Fruit fly (Drosophila melanogaster) whole organism, embryonic: ENCODE results near the gene CG13248.

Experiments used
- Bdp1 ChIP-seq: fragments of 200-800 bp; sonication (Bioruptor generic); optimal IDR thresholded peaks from 3 replicates; lab custom pipeline; 2016; ENCODE audit warnings: missing biosample characterization, missing genetic modification characterization
- CG11398 ChIP-seq: fragments of 200-800 bp; sonication (Bioruptor generic); optimal IDR thresholded peaks from 2 replicates; lab custom pipeline; 2016; ENCODE audit warnings: missing biosample characterization, missing genetic modification characterization
- CG11696 ChIP-seq: fragments of 200-800 bp; sonication (Bioruptor generic); IDR thresholded peaks from 2 replicates; pipeline ENCODE4 v1.3.6; 2022; ENCODE audit warnings: missing biosample characterization, missing genetic modification characterization
- CG12391 ChIP-seq: fragments of 200-800 bp; sonication (Bioruptor generic); optimal IDR thresholded peaks from 3 replicates; lab custom pipeline; 2018; ENCODE audit warnings: missing biosample characterization, mild to moderate bottlenecking, missing genetic modification characterization, moderate library complexity
- CG13287 ChIP-seq: fragments of 200-800 bp; sonication (Bioruptor generic); IDR thresholded peaks from 2 replicates; pipeline ENCODE4 v1.3.6; 2022; ENCODE audit warnings: missing biosample characterization, missing genetic modification characterization; ENCODE audit not compliant: partially characterized antibody
- CG14860 ChIP-seq: fragments of 200-800 bp; sonication (Bioruptor generic); IDR thresholded peaks from 3 replicates; pipeline ENCODE4 v1.3.6; 2022; ENCODE audit warnings: missing biosample characterization, missing genetic modification characterization; ENCODE audit not compliant: partially characterized antibody
- CG15514 ChIP-seq: fragments of 200-800 bp; sonication (Bioruptor generic); optimal IDR thresholded peaks from 3 replicates; lab custom pipeline; 2017; ENCODE audit warnings: missing biosample characterization, missing genetic modification characterization, mild to moderate bottlenecking, moderate library complexity, missing genetic modification reagents
- CG1647 ChIP-seq: fragments of 200-800 bp; sonication (Bioruptor generic); optimal IDR thresholded peaks from 3 replicates; lab custom pipeline; 2016; ENCODE audit warnings: missing biosample characterization, missing genetic modification characterization
- CG2199 ChIP-seq: fragments of 200-800 bp; sonication (Bioruptor generic); IDR thresholded peaks from 3 replicates; pipeline ENCODE4 v1.3.6; 2022; ENCODE audit warnings: missing biosample characterization, missing genetic modification characterization
- CG32532 ChIP-seq: fragments of 200-800 bp; sonication (Bioruptor generic); IDR thresholded peaks from 2 replicates; pipeline ENCODE4 v1.3.6; 2022; ENCODE audit warnings: missing biosample characterization, missing genetic modification characterization
- CG33213 ChIP-seq: fragments of 200-800 bp; sonication (Bioruptor generic); optimal IDR thresholded peaks from 3 replicates; lab custom pipeline; 2016; ENCODE audit warnings: missing biosample characterization, missing genetic modification characterization
- CG33557 ChIP-seq: fragments of 200-800 bp; sonication (Bioruptor generic); optimal IDR thresholded peaks from 2 replicates; lab custom pipeline; 2019; ENCODE audit warnings: missing biosample characterization, mild to moderate bottlenecking, missing genetic modification characterization, moderate library complexity
- CG7271 ChIP-seq: fragments of 200-800 bp; sonication (Bioruptor generic); optimal IDR thresholded peaks from 2 replicates; lab custom pipeline; 2018; ENCODE audit warnings: missing biosample characterization, mild to moderate bottlenecking, missing genetic modification characterization, moderate library complexity
- CG7928 ChIP-seq: fragments of 200-800 bp; sonication (Bioruptor generic); optimal IDR thresholded peaks from 2 replicates; lab custom pipeline; 2017; ENCODE audit warnings: missing biosample characterization, mild to moderate bottlenecking, missing genetic modification characterization
- CG7963 ChIP-seq: fragments of 200-800 bp; sonication (Bioruptor generic); IDR thresholded peaks from 3 replicates; pipeline ENCODE4 v1.3.6; 2022; ENCODE audit warnings: missing biosample characterization, missing genetic modification characterization; ENCODE audit not compliant: partially characterized antibody
- CG8089 ChIP-seq: fragments of 200-800 bp; sonication (Bioruptor generic); optimal IDR thresholded peaks from 3 replicates; lab custom pipeline; 2016; ENCODE audit warnings: missing biosample characterization, missing genetic modification characterization
- CG8281 ChIP-seq: fragments of 200-800 bp; sonication (Bioruptor generic); optimal IDR thresholded peaks from 2 replicates; lab custom pipeline; 2018; ENCODE audit warnings: missing biosample characterization, mild to moderate bottlenecking, missing genetic modification characterization, moderate library complexity
- CG9215 ChIP-seq: fragments of 200-800 bp; sonication (Bioruptor generic); IDR thresholded peaks from 2 replicates; pipeline ENCODE4 v1.3.6; 2022; ENCODE audit warnings: missing biosample characterization, missing genetic modification characterization
- CG9727 ChIP-seq: fragments of 200-800 bp; sonication (Bioruptor generic); optimal IDR thresholded peaks from 3 replicates; lab custom pipeline; 2017; ENCODE audit warnings: missing biosample characterization, mild to moderate bottlenecking, missing genetic modification characterization
- D19A ChIP-seq: fragments of 200-800 bp; optimal IDR thresholded peaks from 3 replicates; lab custom pipeline; 2019; ENCODE audit warnings: missing biosample characterization, mild to moderate bottlenecking, missing genetic modification characterization, moderate library complexity
- Dip3 ChIP-seq: fragments of 200-800 bp; sonication (Bioruptor generic); optimal IDR thresholded peaks from 3 replicates; lab custom pipeline; 2016; ENCODE audit warnings: missing biosample characterization, missing genetic modification characterization
- Hmx ChIP-seq: fragments of 200-800 bp; sonication (Bioruptor generic); optimal IDR thresholded peaks from 2 replicates; lab custom pipeline; 2016; ENCODE audit warnings: missing biosample characterization, missing genetic modification characterization
- MBD-R2 ChIP-seq: fragments of 200-800 bp; sonication (Bioruptor generic); IDR thresholded peaks from 2 replicates; pipeline ENCODE4 v1.3.6; 2022; ENCODE audit warnings: missing biosample characterization, missing genetic modification characterization
- Mes4 ChIP-seq: fragments of 200-800 bp; sonication (Bioruptor generic); optimal IDR thresholded peaks from 2 replicates; lab custom pipeline; 2016; ENCODE audit warnings: missing biosample characterization, missing genetic modification characterization
- NC2β ChIP-seq: fragments of 200-800 bp; sonication (Bioruptor generic); optimal IDR thresholded peaks from 2 replicates; lab custom pipeline; 2016; ENCODE audit warnings: missing biosample characterization, missing genetic modification characterization
- Neu2 ChIP-seq: fragments of 200-800 bp; sonication (Bioruptor generic); optimal IDR thresholded peaks from 3 replicates; lab custom pipeline; 2016; ENCODE audit warnings: missing biosample characterization, missing genetic modification characterization, borderline replicate concordance
- Nf-YA ChIP-seq: fragments of 200-800 bp; sonication (Bioruptor generic); IDR thresholded peaks from 2 replicates; pipeline ENCODE4 v1.3.6; 2022; ENCODE audit warnings: missing biosample characterization, missing genetic modification characterization
- NfI ChIP-seq: fragments of 200-800 bp; sonication (Bioruptor generic); optimal IDR thresholded peaks from 3 replicates; lab custom pipeline; 2018; ENCODE audit warnings: missing biosample characterization, mild to moderate bottlenecking, missing genetic modification characterization, moderate library complexity
- PHDP ChIP-seq: fragments of 200-800 bp; sonication (Bioruptor generic); optimal IDR thresholded peaks from 3 replicates; lab custom pipeline; 2018; ENCODE audit warnings: missing biosample characterization, mild to moderate bottlenecking, missing genetic modification characterization, moderate library complexity
- Ptx1 ChIP-seq: fragments of 200-800 bp; sonication (Bioruptor generic); IDR thresholded peaks from 2 replicates; pipeline ENCODE4 v1.3.6; 2022; ENCODE audit warnings: missing biosample characterization, missing genetic modification characterization
- Side ChIP-seq: fragments of 200-800 bp; sonication (Bioruptor generic); optimal IDR thresholded peaks from 2 replicates; lab custom pipeline; 2016; ENCODE audit warnings: missing biosample characterization, missing genetic modification characterization
- Tbp ChIP-seq: fragments of >200 bp; optimal IDR thresholded peaks from 2 replicates; lab custom pipeline; 2018; ENCODE audit warnings: missing biosample characterization, missing genetic modification characterization
- Usf ChIP-seq: fragments of 200-800 bp; sonication (Bioruptor generic); optimal IDR thresholded peaks from 2 replicates; lab custom pipeline; 2017; ENCODE audit warnings: missing genotype, missing biosample characterization, missing genetic modification characterization
- YL-1 ChIP-seq: fragments of 200-800 bp; sonication (Bioruptor generic); optimal IDR thresholded peaks from 3 replicates; lab custom pipeline; 2017; ENCODE audit warnings: missing biosample characterization, mild to moderate bottlenecking, missing genetic modification characterization
- az2 ChIP-seq: fragments of 200-800 bp; sonication (Bioruptor generic); optimal IDR thresholded peaks from 3 replicates; lab custom pipeline; 2016; ENCODE audit warnings: missing biosample characterization, missing genetic modification characterization
- btn ChIP-seq: fragments of 200-800 bp; sonication (Bioruptor generic); optimal IDR thresholded peaks from 2 replicates; lab custom pipeline; 2016; ENCODE audit warnings: missing biosample characterization, missing genetic modification characterization
- caup ChIP-seq: fragments of 200-800 bp; sonication (Bioruptor generic); optimal IDR thresholded peaks from 3 replicates; lab custom pipeline; 2017; ENCODE audit warnings: missing biosample characterization, mild to moderate bottlenecking, missing genetic modification characterization, moderate library complexity; ENCODE audit not compliant: severe bottlenecking
- chif ChIP-seq, 2 experiments: fragments of 200-800 bp; sonication (Bioruptor generic); optimal IDR thresholded peaks; 3 replicates each; lab custom pipeline; 2016; ENCODE audit warnings: missing biosample characterization in 2 of 2, missing genetic modification characterization in 2 of 2
- ewg ChIP-seq: fragments of 200-800 bp; sonication (Bioruptor generic); optimal IDR thresholded peaks from 3 replicates; lab custom pipeline; 2017; ENCODE audit warnings: mild to moderate bottlenecking, missing biosample characterization, missing genetic modification reagents, missing genetic modification characterization
- gfzf ChIP-seq: fragments of 200-800 bp; sonication (Bioruptor generic); optimal IDR thresholded peaks from 2 replicates; lab custom pipeline; 2016; ENCODE audit warnings: missing biosample characterization, mild to moderate bottlenecking, missing genetic modification characterization, moderate library complexity
- gro ChIP-seq: fragments of 200-800 bp; sonication (Bioruptor generic); optimal IDR thresholded peaks from 2 replicates; lab custom pipeline; 2016; ENCODE audit warnings: missing biosample characterization, missing genetic modification characterization
- jing ChIP-seq: fragments of 200-800 bp; sonication (Bioruptor generic); optimal IDR thresholded peaks from 2 replicates; lab custom pipeline; 2018; ENCODE audit warnings: missing biosample characterization, mild to moderate bottlenecking, missing genetic modification characterization
- knrl ChIP-seq: fragments of 200-800 bp; sonication (Bioruptor generic); IDR thresholded peaks from 3 replicates; pipeline ENCODE4 v1.3.6; 2022; ENCODE audit warnings: missing biosample characterization, missing genetic modification characterization; ENCODE audit not compliant: partially characterized antibody
- nmo ChIP-seq: fragments of 200-800 bp; sonication (Bioruptor generic); optimal IDR thresholded peaks from 2 replicates; lab custom pipeline; 2018; ENCODE audit warnings: missing biosample characterization, mild to moderate bottlenecking, missing genetic modification characterization, moderate library complexity
- odd ChIP-seq: fragments of 200-800 bp; sonication (Bioruptor generic); optimal IDR thresholded peaks from 2 replicates; lab custom pipeline; 2017; ENCODE audit warnings: missing biosample characterization, mild to moderate bottlenecking, missing genetic modification characterization
- org-1 ChIP-seq: fragments of 200-800 bp; sonication (Bioruptor generic); optimal IDR thresholded peaks from 2 replicates; lab custom pipeline; 2017; ENCODE audit warnings: missing biosample characterization, missing genetic modification characterization
- row ChIP-seq: fragments of 200-800 bp; sonication (Bioruptor generic); IDR thresholded peaks from 3 replicates; pipeline ENCODE4 v1.3.6; 2022; ENCODE audit warnings: missing biosample characterization, missing genetic modification characterization
- tx ChIP-seq: fragments of 200-800 bp; sonication (Bioruptor generic); optimal IDR thresholded peaks from 2 replicates; lab custom pipeline; 2016; ENCODE audit warnings: missing biosample characterization, missing genetic modification characterization
- unc-4 ChIP-seq: fragments of 200-800 bp; sonication (Bioruptor generic); IDR thresholded peaks from 2 replicates; pipeline ENCODE4 v1.3.6; 2022; ENCODE audit warnings: missing biosample characterization, missing genetic modification characterization; ENCODE audit not compliant: partially characterized antibody

Gene CG13248

dm6 chr3L:20384086-20384810 is 26.1 kb downstream of the CG13248 start, which contains the start of the genes CG5498 and fbl (continued):
- TF ChIP-seq PHDP (tag; lab: Kevin White, UChicago) (peak; percentile 70), CG7928 (GFP tag; lab: Kevin White, UChicago) (no peak), CG9215 (GFP tag; lab: Robert Waterston, UW) (no peak), CG11398 (GFP tag; lab: Kevin White, UChicago) (no peak), CG15514 (GFP tag; lab: Kevin White, UChicago) (peak; percentile 72), Neu2 (GFP tag; lab: Kevin White, UChicago) (no peak), CG32532 (GFP tag; lab: Robert Waterston, UW) (peak; percentile 52; the same call in 1 of the 2 replicates), NfI (GFP tag; lab: Kevin White, UChicago) (peak; percentile 63), CG7271 (tag; lab: Kevin White, UChicago) (peak; percentile 1), Usf (GFP tag; lab: Kevin White, UChicago) (peak; percentile 4), ewg (GFP tag; lab: Kevin White, UChicago) (peak; percentile 29), row (GFP tag; lab: Robert Waterston, UW) (peak; percentile 56), D19A (tag; lab: Kevin White, UChicago) (peak; percentile 54), caup (GFP tag; lab: Kevin White, UChicago) (peak; percentile 50), CG8089 (no peak), YL-1 (GFP tag; lab: Kevin White, UChicago) (peak; percentile 13), Tbp (GFP tag; lab: Kevin White, UChicago) (no peak), btn (GFP tag; lab: Kevin White, UChicago) (no peak), CG9727 (GFP tag; lab: Kevin White, UChicago) (peak; percentile 65), CG33557 (GFP tag; lab: Kevin White, UChicago) (peak; percentile 61), CG13287 (GFP tag; lab: Robert Waterston, UW) (peak; percentile 52; the same call in 1 of the 2 replicates), Bdp1 (no peak), nmo (GFP tag; lab: Kevin White, UChicago) (peak; percentile 72), chif (GFP tag; optimal IDR thresholded peaks at IDR 0.05; lab: Kevin White, UChicago) (peak in 1 of 2 experiments; percentile 24), NC2β (GFP tag; lab: Kevin White, UChicago) (peak; percentile 18), MBD-R2 (peak; percentile 75), CG14860 (no peak), CG11696 (no peak), CG1647 (peak; percentile 31), gfzf (GFP tag; lab: Kevin White, UChicago) (peak; percentile 17), az2 (peak; percentile 55), CG7963 (GFP tag; lab: Robert Waterston, UW) (no peak), odd (GFP tag; lab: Kevin White, UChicago) (peak; percentile 56), CG33213 (GFP tag; lab: Kevin White, UChicago) (peak; percentile 29), Nf-YA (GFP tag; lab: Robert Waterston, UW) (no peak), gro (GFP tag; lab: Kevin White, UChicago) (peak; percentile 21), tx (GFP tag; lab: Kevin White, UChicago) (peak; percentile 0), CG8281 (tag; lab: Kevin White, UChicago) (peak; percentile 1), jing (GFP tag; lab: Kevin White, UChicago) (no peak), unc-4 (GFP tag; lab: Robert Waterston, UW) (peak; percentile 62), CG12391 (tag; lab: Kevin White, UChicago) (peak; percentile 80), org-1 (GFP tag; lab: Kevin White, UChicago) (peak; percentile 8), knrl (GFP tag; lab: Robert Waterston, UW) (no peak), Side (GFP tag; lab: Kevin White, UChicago) (peak; percentile 18), Hmx (GFP tag; lab: Kevin White, UChicago) (peak; percentile 11), Mes4 (GFP tag; lab: Kevin White, UChicago) (peak; percentile 6), CG2199 (GFP tag; lab: Robert Waterston, UW) (no peak), Ptx1 (GFP tag; lab: Robert Waterston, UW) (peak; percentile 40), Dip3 (GFP tag; lab: Kevin White, UChicago) (peak; percentile 54)
